Worm (Caenorhabditis elegans) whole organism, L4/young adult: ENCODE data around the gene fbxb-81.

Experiments used
- W03F9.2 ChIP-seq: fragments of 150-350 bp; optimal IDR thresholded peaks from 2 replicates; lab custom pipeline; 2014; ENCODE audit warnings: missing biosample characterization, missing genetic modification characterization
- dao-5 ChIP-seq: sonication (generic microtip); optimal IDR thresholded peaks from 2 replicates; lab custom pipeline; 2016; ENCODE audit warnings: missing genotype, missing genetic modification characterization, moderate library complexity, missing compliant biosample characterization
- him-1 ChIP-seq: sonication (generic microtip); optimal IDR thresholded peaks from 2 replicates; lab custom pipeline; 2016; ENCODE audit warnings: missing genotype, missing genetic modification reagents, missing genetic modification characterization, missing compliant biosample characterization

DNA sequence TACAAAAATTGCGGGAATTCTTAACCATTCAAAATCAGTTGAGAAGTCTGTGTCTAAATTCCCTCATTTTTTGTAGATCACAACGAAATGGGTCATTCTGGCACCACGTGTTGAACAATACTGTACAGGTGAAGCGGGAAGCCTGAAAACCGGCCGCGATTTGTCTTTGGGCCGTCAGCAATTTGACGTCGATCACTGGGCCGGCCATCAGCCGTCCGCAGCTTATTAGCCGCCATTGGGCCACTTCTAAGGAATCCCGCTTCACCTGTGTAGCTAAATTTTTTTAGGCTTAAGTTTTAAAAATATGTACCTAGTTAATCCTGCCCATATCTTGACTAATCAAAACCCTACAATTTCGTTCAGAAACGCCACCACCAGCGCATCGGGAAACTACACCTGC lies 18.6 kb upstream of the fbxb-81 start:
- TF ChIP-seq dao-5 (no peak), W03F9.2 (tag; lab: Kevin White, UChicago) (no peak), him-1 (tag; lab: Kevin White, UChicago) (no peak)
